Worm (Caenorhabditis elegans): ENCODE data around the gene T25E12.16.

The T25E12.16 gene

ce11 chrV:16744783-16745182 lies 11.2 kb upstream of the T25E12.16 start:
- TF ChIP-seq ama-1 (optimal IDR thresholded peaks at IDR 0.05) (no peak), sea-1 (GFP tag; conservative IDR thresholded peaks at IDR 0.05) (no peak), flt-1 (GFP tag; IDR thresholded peaks at IDR 0.05) (no peak), ets-7 (tag; optimal IDR thresholded peaks at IDR 0.05) (no peak), hnd-1 (tag; optimal IDR thresholded peaks at IDR 0.05) (no peak), aly-1 (tag; optimal IDR thresholded peaks at IDR 0.05) (no peak), F13C5.2 (tag; optimal IDR thresholded peaks at IDR 0.05) (no peak), hmbx-1 (tag; optimal IDR thresholded peaks at IDR 0.05) (no peak), ceh-36 (tag; optimal IDR thresholded peaks at IDR 0.05) (no peak), B0310.2 (tag; optimal IDR thresholded peaks at IDR 0.05) (no peak), tbx-11 (GFP tag; IDR thresholded peaks at IDR 0.05) (no peak), tbx-37 (GFP tag; conservative IDR thresholded peaks at IDR 0.05) (no peak), ceh-13 (GFP tag; optimal IDR thresholded peaks at IDR 0.05) (no peak), pes-1 (GFP tag; IDR thresholded peaks at IDR 0.05) (no peak), hmg-4 (GFP tag; optimal IDR thresholded peaks at IDR 0.05) (no peak), scrt-1 (GFP tag; IDR thresholded peaks at IDR 0.05) (no peak), tra-4 (tag; optimal IDR thresholded peaks at IDR 0.05) (no peak)

ce11 chrV:16742123-16742522 lies 8.5 kb upstream of the T25E12.16 start, which contains the start of gene T25E12.6:
TSS of gene T25E12.6 (plus strand) at chrV:16742423.
- TF ChIP-seq tra-4 (tag; optimal IDR thresholded peaks at IDR 0.05): no peak
- TF ChIP-seq tbx-11 (GFP tag; IDR thresholded peaks at IDR 0.05): no peak
- no peak for TF ChIP-seq pes-1 (GFP tag; IDR thresholded peaks at IDR 0.05)
- no peak for TF ChIP-seq hmg-4 (GFP tag; optimal IDR thresholded peaks at IDR 0.05)
- no peak for TF ChIP-seq tbx-37 (GFP tag; conservative IDR thresholded peaks at IDR 0.05)
- no peak for TF ChIP-seq scrt-1 (GFP tag; IDR thresholded peaks at IDR 0.05)
- no peak for TF ChIP-seq ceh-13 (GFP tag; optimal IDR thresholded peaks at IDR 0.05)
- no peak for TF ChIP-seq aly-1 (tag; optimal IDR thresholded peaks at IDR 0.05)
- no peak for TF ChIP-seq ceh-36 (tag; optimal IDR thresholded peaks at IDR 0.05)
- no peak for TF ChIP-seq flt-1 (GFP tag; IDR thresholded peaks at IDR 0.05)

ce11 chrV:16739100-16739499 lies 5.5 kb upstream of the T25E12.16 start, which contains the start of the genes clec-29 and clec-39:
TSS of gene clec-29 (minus strand) at chrV:16739200.
TSS of gene clec-39 (plus strand) at chrV:16739268.
- no peak for TF ChIP-seq ama-1 (optimal IDR thresholded peaks at IDR 0.05)

- TF ChIP-seq ama-1 (optimal IDR thresholded peaks at IDR 0.05) (no peak), tra-4 (tag; optimal IDR thresholded peaks at IDR 0.05) (no peak), F13C5.2 (tag; optimal IDR thresholded peaks at IDR 0.05) (no peak), ceh-13 (GFP tag; optimal IDR thresholded peaks at IDR 0.05) (no peak), tbx-37 (GFP tag; conservative IDR thresholded peaks at IDR 0.05) (no peak), aly-1 (tag; optimal IDR thresholded peaks at IDR 0.05) (no peak), ets-7 (tag; optimal IDR thresholded peaks at IDR 0.05) (no peak), tbx-11 (GFP tag; IDR thresholded peaks at IDR 0.05) (no peak), hmbx-1 (tag; optimal IDR thresholded peaks at IDR 0.05) (no peak), flt-1 (GFP tag; IDR thresholded peaks at IDR 0.05) (no peak), hnd-1 (tag; optimal IDR thresholded peaks at IDR 0.05) (no peak), sea-1 (GFP tag; conservative IDR thresholded peaks at IDR 0.05) (no peak), scrt-1 (GFP tag; IDR thresholded peaks at IDR 0.05) (no peak)
Observed at ce11 chrV:16735518-16735917, 1.9 kb upstream of the T25E12.16 start, which contains the start of the genes clec-38 and clec-34. TSS of gene clec-38 (minus strand) at chrV:16735618. TSS of gene clec-34 (plus strand) at chrV:16735765.

- TF ChIP-seq sea-1 (GFP tag; conservative IDR thresholded peaks at IDR 0.05) (no peak), tra-4 (tag; optimal IDR thresholded peaks at IDR 0.05) (no peak), ceh-36 (tag; optimal IDR thresholded peaks at IDR 0.05) (no peak), tbx-37 (GFP tag; conservative IDR thresholded peaks at IDR 0.05) (no peak), aly-1 (tag; optimal IDR thresholded peaks at IDR 0.05) (no peak), scrt-1 (GFP tag; IDR thresholded peaks at IDR 0.05) (no peak), hmg-4 (GFP tag; optimal IDR thresholded peaks at IDR 0.05) (no peak), hnd-1 (tag; optimal IDR thresholded peaks at IDR 0.05) (no peak), hmbx-1 (tag; optimal IDR thresholded peaks at IDR 0.05) (no peak), ama-1 (optimal IDR thresholded peaks at IDR 0.05) (no peak), ets-7 (tag; optimal IDR thresholded peaks at IDR 0.05) (no peak), ceh-13 (GFP tag; optimal IDR thresholded peaks at IDR 0.05) (no peak)
Observed at ce11 chrV:16731600-16731999, 2.0 kb downstream of the T25E12.16 start, which contains the start of gene srz-100. TSS of gene srz-100 (plus strand) at chrV:16731900.

ce11 chrV:16729961-16730360 lies 3.6 kb downstream of the T25E12.16 start, which contains the start of gene srz-99:
TSS of gene srz-99 (plus strand) at chrV:16730261.
- no peak for TF ChIP-seq ceh-36 (tag; optimal IDR thresholded peaks at IDR 0.05)
- no peak for TF ChIP-seq ets-7 (tag; optimal IDR thresholded peaks at IDR 0.05)
- TF ChIP-seq hnd-1 (tag; optimal IDR thresholded peaks at IDR 0.05): no peak
- TF ChIP-seq F13C5.2 (tag; optimal IDR thresholded peaks at IDR 0.05): no peak
- TF ChIP-seq tbx-11 (GFP tag; IDR thresholded peaks at IDR 0.05): no peak
- TF ChIP-seq pes-1 (GFP tag; IDR thresholded peaks at IDR 0.05): no peak
- no peak for TF ChIP-seq flt-1 (GFP tag; IDR thresholded peaks at IDR 0.05)
- no peak for TF ChIP-seq ama-1 (optimal IDR thresholded peaks at IDR 0.05)

- TF ChIP-seq ceh-13 (GFP tag; optimal IDR thresholded peaks at IDR 0.05) (no peak), flt-1 (GFP tag; IDR thresholded peaks at IDR 0.05) (no peak), tra-4 (tag; optimal IDR thresholded peaks at IDR 0.05) (no peak), pes-1 (GFP tag; IDR thresholded peaks at IDR 0.05) (no peak), ceh-36 (tag; optimal IDR thresholded peaks at IDR 0.05) (no peak)
Observed at ce11 chrV:16728431-16728830, 5.2 kb downstream of the T25E12.16 start, which contains the start of gene fbxa-127. TSS of gene fbxa-127 (plus strand) at chrV:16728731.

ce11 chrV:16726915-16727314 lies 6.7 kb downstream of the T25E12.16 start, which contains the start of gene T25E12.14:
TSS of gene T25E12.14 (plus strand) at chrV:16727215.
- no peak for TF ChIP-seq ets-7 (tag; optimal IDR thresholded peaks at IDR 0.05)
- no peak for TF ChIP-seq hnd-1 (tag; optimal IDR thresholded peaks at IDR 0.05)
- TF ChIP-seq sea-1 (GFP tag; conservative IDR thresholded peaks at IDR 0.05): no peak
- no peak for TF ChIP-seq tbx-11 (GFP tag; IDR thresholded peaks at IDR 0.05)
